Worm (Caenorhabditis elegans) whole organism, L3 larva: ENCODE measurements around the gene fbxa-194.

ENCODE experiments used
- ZK546.5 ChIP-seq: sonication (generic microtip); optimal IDR thresholded peaks from 2 replicates; lab custom pipeline; 2017; ENCODE audit warnings: missing biosample characterization, missing genetic modification characterization
- aly-2 ChIP-seq: fragments of 150-350 bp; optimal IDR thresholded peaks from 2 replicates; lab custom pipeline; 2014; ENCODE audit warnings: missing biosample characterization, missing genetic modification characterization
- ceh-16 ChIP-seq: sonication (generic microtip); optimal IDR thresholded peaks from 2 replicates; lab custom pipeline; 2017; ENCODE audit warnings: missing biosample characterization, missing genetic modification characterization
- ceh-28 ChIP-seq: fragments of 150-350 bp; optimal IDR thresholded peaks from 2 replicates; lab custom pipeline; 2014; ENCODE audit warnings: missing biosample characterization, missing genetic modification reagents, missing genetic modification characterization
- ceh-82 ChIP-seq: fragments of 150-350 bp; optimal IDR thresholded peaks from 2 replicates; lab custom pipeline; 2014; ENCODE audit warnings: missing biosample characterization, missing genetic modification characterization
- ceh-9 ChIP-seq: sonication (generic microtip); optimal IDR thresholded peaks from 2 replicates; lab custom pipeline; 2018; ENCODE audit warnings: missing biosample characterization, missing genetic modification characterization
- daf-12 ChIP-seq: fragments of 150-350 bp; optimal IDR thresholded peaks from 2 replicates; lab custom pipeline; 2014; ENCODE audit warnings: missing biosample characterization, missing genetic modification reagents, missing genetic modification characterization
- egl-27 ChIP-seq: sonication (generic microtip); optimal IDR thresholded peaks from 4 replicates; lab custom pipeline; 2017; ENCODE audit warnings: missing biosample characterization, missing genetic modification reagents, missing genetic modification characterization
- egl-5 ChIP-seq: fragments of 150-350 bp; optimal IDR thresholded peaks from 2 replicates; lab custom pipeline; 2017; ENCODE audit warnings: missing biosample characterization, missing genetic modification reagents, missing genetic modification characterization, inconsistent platforms
- elt-1 ChIP-seq: fragments of 150-350 bp; optimal IDR thresholded peaks from 2 replicates; lab custom pipeline; 2014; ENCODE audit warnings: missing biosample characterization, missing genetic modification characterization
- elt-2 ChIP-seq: sonication (generic microtip); optimal IDR thresholded peaks from 2 replicates; lab custom pipeline; 2016; ENCODE audit warnings: missing genetic modification reagents, mild to moderate bottlenecking, missing genetic modification characterization, missing compliant biosample characterization
- elt-3 ChIP-seq, 3 experiments: fragments of 150-350 bp in 1 of 3; sonication (generic microtip) in 2 of 3; optimal IDR thresholded peaks; 2 replicates in 2 of 3; 4 replicates in 1 of 3; lab custom pipeline; 2014 to 2017; ENCODE audit warnings: missing biosample characterization in 3 of 3, missing genetic modification characterization in 3 of 3
- fkh-10 ChIP-seq: sonication (generic microtip); optimal IDR thresholded peaks from 2 replicates; lab custom pipeline; 2017; ENCODE audit warnings: missing biosample characterization, missing genetic modification reagents, missing genetic modification characterization
- jun-1 ChIP-seq: fragments of 150-350 bp; optimal IDR thresholded peaks from 2 replicates; lab custom pipeline; 2014; ENCODE audit warnings: missing biosample characterization, missing genetic modification reagents, missing genetic modification characterization
- lin-39 ChIP-seq: fragments of 150-350 bp; optimal IDR thresholded peaks from 2 replicates; lab custom pipeline; 2018; ENCODE audit warnings: missing biosample characterization, missing genetic modification reagents, missing genetic modification characterization
- mml-1 ChIP-seq: fragments of 150-350 bp; sonication (generic microtip); optimal IDR thresholded peaks from 3 replicates; lab custom pipeline; 2014; ENCODE audit warnings: missing biosample characterization, missing genetic modification characterization
- nhr-12 ChIP-seq: fragments of 150-350 bp; optimal IDR thresholded peaks from 2 replicates; lab custom pipeline; 2014; ENCODE audit warnings: missing biosample characterization, missing genetic modification characterization
- nhr-25 ChIP-seq: sonication (generic microtip); optimal IDR thresholded peaks from 2 replicates; lab custom pipeline; 2017; ENCODE audit warnings: missing biosample characterization, missing genetic modification characterization
- nhr-28 ChIP-seq: fragments of 150-350 bp; optimal IDR thresholded peaks from 2 replicates; lab custom pipeline; 2014; ENCODE audit warnings: missing biosample characterization, missing genetic modification characterization
- nhr-43 ChIP-seq: sonication (generic microtip); optimal IDR thresholded peaks from 2 replicates; lab custom pipeline; 2016; ENCODE audit warnings: mild to moderate bottlenecking, missing genetic modification characterization, missing compliant biosample characterization; ENCODE audit not compliant: poor library complexity, severe bottlenecking
- nhr-67 ChIP-seq: fragments of 150-350 bp; optimal IDR thresholded peaks from 2 replicates; lab custom pipeline; 2014; ENCODE audit warnings: missing biosample characterization, missing genetic modification characterization
- nhr-76 ChIP-seq: fragments of 150-350 bp; sonication (generic microtip); optimal IDR thresholded peaks from 5 replicates; lab custom pipeline; 2014; ENCODE audit warnings: missing biosample characterization, missing genetic modification characterization
- nhr-77 ChIP-seq: fragments of 150-350 bp; optimal IDR thresholded peaks from 2 replicates; lab custom pipeline; 2014; ENCODE audit warnings: missing biosample characterization, missing genetic modification characterization
- pha-4 ChIP-seq: fragments of 150-350 bp; optimal IDR thresholded peaks from 2 replicates; lab custom pipeline; 2014; ENCODE audit warnings: missing biosample characterization, missing genetic modification reagents, missing genetic modification characterization
- pqm-1 ChIP-seq: fragments of 150-350 bp; optimal IDR thresholded peaks from 2 replicates; lab custom pipeline; 2017; ENCODE audit warnings: missing biosample characterization, missing genetic modification characterization, inconsistent platforms
- skn-1 ChIP-seq: fragments of 150-350 bp; optimal IDR thresholded peaks from 2 replicates; lab custom pipeline; 2014; ENCODE audit warnings: missing biosample characterization, missing genetic modification characterization
- tbx-2 ChIP-seq: sonication (generic microtip); optimal IDR thresholded peaks from 2 replicates; lab custom pipeline; 2016; ENCODE audit warnings: mild to moderate bottlenecking, missing genetic modification characterization, missing compliant biosample characterization
- unc-39 ChIP-seq: sonication (generic microtip); optimal IDR thresholded peaks from 4 replicates; lab custom pipeline; 2017; ENCODE audit warnings: missing biosample characterization, missing genetic modification characterization
- unc-62 ChIP-seq: fragments of 150-350 bp; sonication (generic microtip); optimal IDR thresholded peaks from 4 replicates; lab custom pipeline; 2014; ENCODE audit warnings: missing biosample characterization, missing genetic modification reagents, missing genetic modification characterization
- zag-1 ChIP-seq: fragments of 150-350 bp; optimal IDR thresholded peaks from 2 replicates; lab custom pipeline; 2014; ENCODE audit warnings: missing biosample characterization, missing genetic modification characterization
- ztf-11 ChIP-seq: fragments of 150-350 bp; optimal IDR thresholded peaks from 2 replicates; lab custom pipeline; 2014; ENCODE audit warnings: missing biosample characterization, missing genetic modification characterization
- ztf-4 ChIP-seq: fragments of 150-350 bp; optimal IDR thresholded peaks from 2 replicates; lab custom pipeline; 2014; ENCODE audit warnings: missing biosample characterization, missing genetic modification characterization

Gene fbxa-194

ce11 chrV:19805548-19805947 is 27.0 kb upstream of the fbxa-194 start:
- no peak for TF ChIP-seq unc-62 (GFP tag; lab: Kevin White, UChicago)

ce11 chrV:19802797-19803196 is 24.3 kb upstream of the fbxa-194 start:
- TF ChIP-seq nhr-76 (tag; lab: Kevin White, UChicago) (no peak), ceh-9 (tag; lab: Kevin White, UChicago) (no peak), ztf-11 (no peak), nhr-28 (tag; lab: Kevin White, UChicago) (no peak), ceh-28 (no peak), unc-62 (GFP tag; lab: Kevin White, UChicago) (no peak), ceh-16 (tag; lab: Kevin White, UChicago) (no peak), elt-3 (tag; optimal IDR thresholded peaks at IDR 0.05; lab: Kevin White, UChicago) (no peak), elt-2 (no peak), ztf-4 (tag; lab: Kevin White, UChicago) (no peak), skn-1 (tag; lab: Kevin White, UChicago) (no peak), nhr-43 (tag; lab: Kevin White, UChicago) (no peak), fkh-10 (no peak), daf-12 (tag; lab: Kevin White, UChicago) (no peak), pha-4 (tag; lab: Kevin White, UChicago) (no peak)

ce11 chrV:19801033-19801432 is 22.5 kb upstream of the fbxa-194 start, which contains the start of gene Y116F11B.2:
Gene Y116F11B.2, minus strand, starts transcription at chrV:19801133.
- no peak for TF ChIP-seq nhr-77
- TF ChIP-seq elt-2: no peak
- no peak for TF ChIP-seq ceh-16 (tag; lab: Kevin White, UChicago)

- no peak for TF ChIP-seq egl-27
- no peak for TF ChIP-seq unc-39 (tag; lab: Kevin White, UChicago)
- TF ChIP-seq lin-39: no peak
- no peak for TF ChIP-seq nhr-77
- TF ChIP-seq mml-1: no peak
- TF ChIP-seq ceh-16 (tag; lab: Kevin White, UChicago): no peak
- TF ChIP-seq skn-1 (tag; lab: Kevin White, UChicago): no peak
- no peak for TF ChIP-seq aly-2 (tag; lab: Kevin White, UChicago)
These were observed 16.4 kb upstream of the fbxa-194 start, which contains the start of gene M162.7 for ce11 chrV:19794931-19795330. Gene M162.7, minus strand, starts transcription at chrV:19795031.

- TF ChIP-seq ceh-9 (tag; lab: Kevin White, UChicago) (no peak), ZK546.5 (no peak), jun-1 (tag; lab: Kevin White, UChicago) (no peak), nhr-67 (tag; lab: Kevin White, UChicago) (no peak), ceh-82 (tag; lab: Kevin White, UChicago) (no peak), nhr-25 (tag; lab: Kevin White, UChicago) (no peak), nhr-43 (tag; lab: Kevin White, UChicago) (no peak), daf-12 (tag; lab: Kevin White, UChicago) (no peak)
- TF ChIP-seq, all 47 proteins: peak for 0
These were observed 11.7 kb upstream of the fbxa-194 start for ce11 chrV:19790248-19790647.

- TF ChIP-seq lin-39 (no peak), elt-2 (peak; percentile 50), pqm-1 (tag; lab: Kevin White, UChicago) (peak; percentile 51)
These were observed 9.9 kb upstream of the fbxa-194 start, which contains the start of gene clec-258 for ce11 chrV:19788360-19788759. Gene clec-258, plus strand, starts transcription at chrV:19788440.

- no peak for TF ChIP-seq egl-5
- no peak for TF ChIP-seq ztf-11
- TF ChIP-seq mml-1: no peak
- TF ChIP-seq elt-1: no peak
- no peak for TF ChIP-seq unc-39 (tag; lab: Kevin White, UChicago)
- TF ChIP-seq nhr-43 (tag; lab: Kevin White, UChicago): no peak
- TF ChIP-seq ceh-9 (tag; lab: Kevin White, UChicago): no peak
- no peak for TF ChIP-seq daf-12 (tag; lab: Kevin White, UChicago)
- no peak for TF ChIP-seq lin-39
- no peak for TF ChIP-seq tbx-2
- no peak for TF ChIP-seq nhr-12 (tag; lab: Kevin White, UChicago)
- no peak for TF ChIP-seq ceh-82 (tag; lab: Kevin White, UChicago)
- TF ChIP-seq elt-2: no peak
- no peak for TF ChIP-seq zag-1
These were observed 5.3 kb upstream of the fbxa-194 start, which contains the start of gene srt-45 for ce11 chrV:19783829-19784228. Gene srt-45, plus strand, starts transcription at chrV:19784129.
